Fruit fly (Drosophila melanogaster) whole organism, embryonic: Measurements from ENCODE around the gene CG31275.

Source experiments
- ATbp ChIP-seq: fragments of 200-800 bp; sonication (Bioruptor generic); optimal IDR thresholded peaks from 2 replicates; lab custom pipeline; 2017; ENCODE audit warnings: missing biosample characterization, mild to moderate bottlenecking, missing genetic modification characterization, missing genetic modification reagents
- BEAF-32 ChIP-seq: fragments of 200-800 bp; sonication (Bioruptor generic); optimal IDR thresholded peaks from 3 replicates; lab custom pipeline; 2017; ENCODE audit warnings: missing biosample characterization, missing genetic modification characterization, mild to moderate bottlenecking, moderate library complexity, missing genetic modification reagents
- Bdp1 ChIP-seq: fragments of 200-800 bp; sonication (Bioruptor generic); optimal IDR thresholded peaks from 3 replicates; lab custom pipeline; 2016; ENCODE audit warnings: missing biosample characterization, missing genetic modification characterization
- CG10274 ChIP-seq: fragments of 200-800 bp; sonication (Bioruptor generic); optimal IDR thresholded peaks from 3 replicates; lab custom pipeline; 2017; ENCODE audit warnings: missing biosample characterization, mild to moderate bottlenecking, missing genetic modification characterization
- CG10543 ChIP-seq: fragments of 200-800 bp; sonication (Bioruptor generic); optimal IDR thresholded peaks from 3 replicates; lab custom pipeline; 2017; ENCODE audit warnings: missing biosample characterization, mild to moderate bottlenecking, missing genetic modification characterization, moderate library complexity
- CG12391 ChIP-seq: fragments of 200-800 bp; sonication (Bioruptor generic); optimal IDR thresholded peaks from 3 replicates; lab custom pipeline; 2018; ENCODE audit warnings: missing biosample characterization, mild to moderate bottlenecking, missing genetic modification characterization, moderate library complexity
- CG13624 ChIP-seq: fragments of 200-800 bp; sonication (Bioruptor generic); optimal IDR thresholded peaks from 2 replicates; lab custom pipeline; 2016; ENCODE audit warnings: missing biosample characterization, missing genetic modification characterization
- CG17802 ChIP-seq: fragments of 200-800 bp; sonication (Bioruptor generic); optimal IDR thresholded peaks from 2 replicates; lab custom pipeline; 2018; ENCODE audit warnings: missing biosample characterization, mild to moderate bottlenecking, missing genetic modification characterization, moderate library complexity
- CG18476 ChIP-seq: fragments of 200-800 bp; sonication (Bioruptor generic); optimal IDR thresholded peaks from 2 replicates; lab custom pipeline; 2016; ENCODE audit warnings: missing biosample characterization, mild to moderate bottlenecking, missing genetic modification characterization
- CG2129 ChIP-seq: fragments of 200-800 bp; sonication (Bioruptor generic); IDR thresholded peaks from 2 replicates; pipeline ENCODE4 v1.3.6; 2022; ENCODE audit warnings: missing biosample characterization, missing genetic modification characterization; ENCODE audit not compliant: partially characterized antibody
- CG32767 ChIP-seq: fragments of 200-800 bp; sonication (Bioruptor generic); IDR thresholded peaks from 2 replicates; pipeline ENCODE4 v1.3.6; 2022; ENCODE audit warnings: missing biosample characterization, missing genetic modification characterization
- CG34422 ChIP-seq: fragments of 200-800 bp; sonication (Bioruptor generic); IDR thresholded peaks from 3 replicates; pipeline ENCODE4 v1.3.6; 2022; ENCODE audit warnings: missing biosample characterization, missing genetic modification characterization
- CG6765 ChIP-seq: fragments of 200-800 bp; sonication (Bioruptor generic); optimal IDR thresholded peaks from 3 replicates; lab custom pipeline; 2017; ENCODE audit warnings: missing biosample characterization, mild to moderate bottlenecking, missing genetic modification characterization
- CG7987 ChIP-seq: fragments of 200-800 bp; sonication (Bioruptor generic); optimal IDR thresholded peaks from 2 replicates; lab custom pipeline; 2018; ENCODE audit warnings: missing biosample characterization, mild to moderate bottlenecking, missing genetic modification characterization, moderate library complexity
- CrebB ChIP-seq: fragments of 200-800 bp; sonication (Bioruptor generic); optimal IDR thresholded peaks from 3 replicates; lab custom pipeline; 2018; ENCODE audit warnings: missing biosample characterization, mild to moderate bottlenecking, missing genetic modification characterization
- Dref ChIP-seq: fragments of 200-800 bp; sonication (Bioruptor generic); IDR thresholded peaks from 2 replicates; pipeline ENCODE4 v1.3.6; 2022; ENCODE audit warnings: missing biosample characterization, missing genetic modification characterization
- E2f2 ChIP-seq: fragments of 200-800 bp; sonication (Bioruptor generic); IDR thresholded peaks from 2 replicates; pipeline ENCODE4 v1.3.6; 2022; ENCODE audit warnings: missing biosample characterization, missing genetic modification characterization
- ERR ChIP-seq: fragments of 200-800 bp; sonication (Bioruptor generic); optimal IDR thresholded peaks from 2 replicates; lab custom pipeline; 2016; ENCODE audit warnings: missing biosample characterization, missing genetic modification characterization
- HLH4C ChIP-seq: fragments of 200-800 bp; sonication (Bioruptor generic); IDR thresholded peaks from 3 replicates; pipeline ENCODE4 v1.3.6; 2022; ENCODE audit warnings: missing biosample characterization, missing genetic modification characterization; ENCODE audit not compliant: partially characterized antibody
- HmgZ ChIP-seq: fragments of 200-800 bp; sonication (Bioruptor generic); optimal IDR thresholded peaks from 2 replicates; lab custom pipeline; 2018; ENCODE audit warnings: missing biosample characterization, mild to moderate bottlenecking, missing genetic modification characterization
- Hr78 ChIP-seq, 2 experiments: fragments of 200-800 bp in 1 of 2; fragments of >200 bp in 1 of 2; sonication (Bioruptor generic) in 1 of 2; optimal IDR thresholded peaks; 2 replicates each; lab custom pipeline; 2017 to 2019; ENCODE audit warnings: missing biosample characterization in 2 of 2, missing genetic modification characterization in 2 of 2, mild to moderate bottlenecking in 1 of 2, moderate library complexity in 1 of 2
- Jarid2 ChIP-seq: fragments of 200-800 bp; sonication (Bioruptor generic); optimal IDR thresholded peaks from 3 replicates; lab custom pipeline; 2017; ENCODE audit warnings: mild to moderate bottlenecking, missing biosample characterization, missing genetic modification reagents, missing genetic modification characterization
- Med ChIP-seq: fragments of 200-800 bp; sonication (Bioruptor generic); peaks from one replicate; lab custom pipeline; 2016; ENCODE audit warnings: missing biosample characterization, missing genetic modification characterization, mild to moderate bottlenecking, inconsistent platforms, moderate library complexity
- Mrtf ChIP-seq: fragments of 200-800 bp; sonication (Bioruptor generic); IDR thresholded peaks from 3 replicates; pipeline ENCODE4 v1.3.6; 2022; ENCODE audit warnings: missing biosample characterization, missing genetic modification characterization
- Rfx ChIP-seq: fragments of 200-800 bp; sonication (Bioruptor generic); IDR thresholded peaks from 2 replicates; pipeline ENCODE4 v1.3.6; 2022; ENCODE audit warnings: missing biosample characterization, missing genetic modification characterization
- Rx ChIP-seq: fragments of 200-800 bp; sonication (Bioruptor generic); IDR thresholded peaks from 2 replicates; pipeline ENCODE4 v1.3.6; 2022; ENCODE audit warnings: missing biosample characterization, missing genetic modification characterization
- Six4 ChIP-seq: fragments of 200-800 bp; sonication (Bioruptor generic); optimal IDR thresholded peaks from 2 replicates; lab custom pipeline; 2016; ENCODE audit warnings: missing biosample characterization, missing genetic modification characterization
- br ChIP-seq: fragments of >200 bp; optimal IDR thresholded peaks from 2 replicates; lab custom pipeline; 2017
- corto ChIP-seq: fragments of 200-800 bp; sonication (Bioruptor generic); optimal IDR thresholded peaks from 2 replicates; lab custom pipeline; 2016; ENCODE audit warnings: missing biosample characterization, mild to moderate bottlenecking, missing genetic modification characterization, moderate library complexity
- crp ChIP-seq, 2 experiments: fragments of 200-800 bp; sonication (Bioruptor generic); optimal IDR thresholded peaks; 2 replicates in 1 of 2; 3 replicates in 1 of 2; lab custom pipeline; 2017; ENCODE audit warnings: missing biosample characterization in 2 of 2, missing genetic modification characterization in 2 of 2, mild to moderate bottlenecking in 1 of 2, moderate library complexity in 1 of 2
- dan ChIP-seq: fragments of 200-800 bp; sonication (Bioruptor generic); IDR thresholded peaks from 2 replicates; pipeline ENCODE4 v1.3.6; 2022; ENCODE audit warnings: missing biosample characterization, missing genetic modification characterization
- dimm ChIP-seq: fragments of 200-800 bp; sonication (Bioruptor generic); IDR thresholded peaks from 2 replicates; pipeline ENCODE4 v1.3.6; 2022; ENCODE audit warnings: missing biosample characterization, missing genetic modification characterization
- dpn ChIP-seq, 2 experiments: fragments of 200-800 bp; sonication (Bioruptor generic); optimal IDR thresholded peaks; 3 replicates each; lab custom pipeline; 2016; ENCODE audit warnings: missing biosample characterization in 2 of 2, missing genetic modification characterization in 2 of 2
- esg ChIP-seq: fragments of 200-800 bp; sonication (Bioruptor generic); conservative IDR thresholded peaks from 2 replicates; pipeline ENCODE4 v1.3.6; 2022; ENCODE audit warnings: missing biosample characterization, missing genetic modification characterization
- ftz-f1 ChIP-seq: fragments of 200-800 bp; sonication (Bioruptor generic); optimal IDR thresholded peaks from 2 replicates; lab custom pipeline; 2016; ENCODE audit warnings: missing biosample characterization, missing genetic modification characterization
- gro ChIP-seq: fragments of 200-800 bp; sonication (Bioruptor generic); optimal IDR thresholded peaks from 2 replicates; lab custom pipeline; 2016; ENCODE audit warnings: missing biosample characterization, missing genetic modification characterization
- her ChIP-seq: fragments of 200-800 bp; sonication (Bioruptor generic); optimal IDR thresholded peaks from 2 replicates; lab custom pipeline; 2016; ENCODE audit warnings: missing biosample characterization, missing genetic modification characterization
- inv ChIP-seq: fragments of 200-800 bp; sonication (Bioruptor generic); IDR thresholded peaks from 2 replicates; pipeline ENCODE4 v1.3.6; 2022; ENCODE audit warnings: missing biosample characterization, missing genetic modification characterization; ENCODE audit not compliant: partially characterized antibody
- ken ChIP-seq: fragments of 200-800 bp; sonication (Bioruptor generic); IDR thresholded peaks from 3 replicates; pipeline ENCODE4 v1.3.6; 2022; ENCODE audit warnings: missing biosample characterization, missing genetic modification characterization
- kni ChIP-seq: fragments of 200-800 bp; sonication (Bioruptor generic); optimal IDR thresholded peaks from 3 replicates; lab custom pipeline; 2017; ENCODE audit warnings: mild to moderate bottlenecking, missing biosample characterization, missing genetic modification reagents, missing genetic modification characterization
- luna ChIP-seq: fragments of 200-800 bp; sonication (Bioruptor generic); optimal IDR thresholded peaks from 2 replicates; lab custom pipeline; 2016; ENCODE audit warnings: missing biosample characterization, missing genetic modification characterization
- nom ChIP-seq: fragments of 200-800 bp; sonication (Bioruptor generic); optimal IDR thresholded peaks from 2 replicates; lab custom pipeline; 2017; ENCODE audit warnings: missing biosample characterization, missing genetic modification characterization, mild to moderate bottlenecking, moderate library complexity, missing genetic modification reagents
- psq ChIP-seq: fragments of 200-800 bp; sonication (Bioruptor generic); optimal IDR thresholded peaks from 2 replicates; lab custom pipeline; 2017; ENCODE audit warnings: missing biosample characterization, missing genetic modification characterization
- ro ChIP-seq: fragments of 200-800 bp; sonication (Bioruptor generic); IDR thresholded peaks from 2 replicates; pipeline ENCODE4 v1.3.6; 2022; ENCODE audit warnings: missing biosample characterization, missing genetic modification characterization
- row ChIP-seq: fragments of 200-800 bp; sonication (Bioruptor generic); IDR thresholded peaks from 3 replicates; pipeline ENCODE4 v1.3.6; 2022; ENCODE audit warnings: missing biosample characterization, missing genetic modification characterization
- sisA ChIP-seq: fragments of 200-800 bp; sonication (Bioruptor generic); IDR thresholded peaks from 2 replicates; pipeline ENCODE4 v1.3.6; 2022; ENCODE audit warnings: missing biosample characterization, missing genetic modification characterization
- sug ChIP-seq: fragments of 200-800 bp; optimal IDR thresholded peaks from 2 replicates; lab custom pipeline; 2019; ENCODE audit warnings: missing biosample characterization, mild to moderate bottlenecking, missing genetic modification characterization, moderate library complexity
- tio ChIP-seq: fragments of 200-800 bp; sonication (Bioruptor generic); optimal IDR thresholded peaks from 2 replicates; lab custom pipeline; 2017; ENCODE audit warnings: missing biosample characterization, missing genetic modification characterization, inconsistent platforms
- tx ChIP-seq: fragments of 200-800 bp; sonication (Bioruptor generic); optimal IDR thresholded peaks from 2 replicates; lab custom pipeline; 2016; ENCODE audit warnings: missing biosample characterization, missing genetic modification characterization
- zen ChIP-seq: fragments of 200-800 bp; sonication (Bioruptor generic); optimal IDR thresholded peaks from 3 replicates; lab custom pipeline; 2018; ENCODE audit warnings: missing biosample characterization, mild to moderate bottlenecking, missing genetic modification characterization, moderate library complexity

The CG31275 gene

DNA sequence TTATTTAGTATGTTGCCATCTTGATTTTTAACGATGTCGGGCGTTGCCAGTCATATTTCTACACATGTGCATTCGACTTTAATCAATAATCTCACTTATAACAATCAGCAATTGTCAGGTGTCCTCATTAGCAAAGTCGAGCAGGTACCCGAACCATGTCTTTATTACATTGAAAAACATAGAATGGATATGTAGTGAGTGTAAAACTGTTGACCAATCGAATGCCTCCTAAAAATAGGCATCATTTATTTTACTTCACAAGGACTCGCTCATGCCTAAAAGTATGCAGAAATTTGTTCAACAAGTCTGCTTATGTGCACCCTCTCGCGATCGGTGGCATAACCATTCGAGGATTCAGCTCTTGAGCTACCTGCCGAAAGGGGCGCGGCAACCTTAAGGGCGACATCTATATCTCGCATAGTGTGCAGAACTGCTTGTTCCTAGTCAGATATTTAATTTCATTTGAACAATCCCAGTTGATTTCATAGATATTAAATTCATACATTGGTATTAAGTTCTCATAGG, 47.4 kb upstream of the CG31275 start:
- peak; percentile 89 for TF ChIP-seq ken
- TF ChIP-seq HLH4C (GFP tag; lab: Robert Waterston, UW), result peak; percentile 38; the same call in 2 of the 3 replicates
- TF ChIP-seq CG10543 (GFP tag; lab: Kevin White, UChicago), result peak; percentile 79
- peak; percentile 90 for TF ChIP-seq Mrtf (GFP tag; lab: Robert Waterston, UW)
- TF ChIP-seq CG7987 (GFP tag; lab: Kevin White, UChicago), result peak; percentile 98
- TF ChIP-seq sisA, result peak; percentile 93
- TF ChIP-seq gro, result peak; percentile 90
- peak; percentile 78 for TF ChIP-seq Jarid2
- peak; percentile 74; the same call in 1 of the 2 replicates for TF ChIP-seq ro (GFP tag; lab: Robert Waterston, UW)
- TF ChIP-seq Med (GFP tag; lab: Kevin White, UChicago), result peak; percentile 99
- TF ChIP-seq ftz-f1, result peak; percentile 90
- no peak for TF ChIP-seq corto (GFP tag; lab: Kevin White, UChicago)
- TF ChIP-seq tio (GFP tag; lab: Kevin White, UChicago), result peak; percentile 78
- peak; percentile 99 for TF ChIP-seq zen (tag; lab: Kevin White, UChicago)
- peak in 1 of 2 experiments; percentile 57 for TF ChIP-seq crp (GFP tag; optimal IDR thresholded peaks at IDR 0.05; lab: Kevin White, UChicago)
- TF ChIP-seq CrebB (tag; lab: Kevin White, UChicago), result peak; percentile 59
- peak; percentile 90 for TF ChIP-seq kni (GFP tag; lab: Kevin White, UChicago)
- TF ChIP-seq Six4, result peak; percentile 90
- TF ChIP-seq row (GFP tag; lab: Robert Waterston, UW), result peak; percentile 48
- peak; percentile 88 for TF ChIP-seq CG34422
- peak; percentile 92 for TF ChIP-seq CG13624 (GFP tag; lab: Kevin White, UChicago)
- peak; percentile 24 for TF ChIP-seq nom (GFP tag; lab: Kevin White, UChicago)
- TF ChIP-seq BEAF-32 (GFP tag; lab: Kevin White, UChicago), result peak; percentile 22
- peak; percentile 84 for TF ChIP-seq Bdp1
- TF ChIP-seq Rx (GFP tag; lab: Robert Waterston, UW), result peak; percentile 92
- TF ChIP-seq CG6765, result peak; percentile 90
- TF ChIP-seq E2f2 (GFP tag; lab: Robert Waterston, UW), result peak; percentile 43; the same call in 1 of the 2 replicates
- peak; percentile 72 for TF ChIP-seq ATbp (GFP tag; lab: Kevin White, UChicago)
- TF ChIP-seq CG32767 (GFP tag; lab: Robert Waterston, UW), result no peak
- peak; percentile 81 for TF ChIP-seq her (GFP tag; lab: Kevin White, UChicago)
- TF ChIP-seq Rfx, result peak; percentile 95
- peak; percentile 94 to 97 for TF ChIP-seq dpn (GFP tag; optimal IDR thresholded peaks at IDR 0.05; lab: Kevin White, UChicago)
- TF ChIP-seq inv (GFP tag; lab: Robert Waterston, UW), result peak; percentile 23; the same call in 1 of the 2 replicates
- TF ChIP-seq CG17802 (tag; lab: Kevin White, UChicago), result peak; percentile 92
- TF ChIP-seq dan (GFP tag; lab: Robert Waterston, UW), result peak; percentile 38; the same call in 1 of the 2 replicates
- TF ChIP-seq sug (tag; lab: Kevin White, UChicago), result peak; percentile 82
- peak; percentile 66 for TF ChIP-seq CG12391 (tag; lab: Kevin White, UChicago)
- peak; percentile 59; the same call in 1 of the 2 replicates for TF ChIP-seq dimm
- TF ChIP-seq luna, result peak; percentile 89
- TF ChIP-seq CG10274 (GFP tag; lab: Kevin White, UChicago), result peak; percentile 78
- no peak for TF ChIP-seq br (lab: Kevin White, UChicago)
- no peak for TF ChIP-seq Hr78 (GFP tag; optimal IDR thresholded peaks at IDR 0.05; lab: Kevin White, UChicago)
- TF ChIP-seq psq (GFP tag; lab: Kevin White, UChicago), result peak; percentile 59
- TF ChIP-seq CG18476 (GFP tag; lab: Kevin White, UChicago), result peak; percentile 79
- peak; percentile 47 for TF ChIP-seq Dref
- TF ChIP-seq tx, result peak; percentile 87
- TF ChIP-seq CG2129, result no peak
- TF ChIP-seq ERR (GFP tag; lab: Kevin White, UChicago), result peak; percentile 87
- peak; percentile 64 for TF ChIP-seq esg
- peak; percentile 82 for TF ChIP-seq HmgZ (tag; lab: Kevin White, UChicago)
